Fruit fly (Drosophila melanogaster): ENCODE measurements around the gene CG6686.
A peak's percentile ranks its signal among the peaks of the same experiment; 100 is the strongest.

The CG6686 gene

DNA sequence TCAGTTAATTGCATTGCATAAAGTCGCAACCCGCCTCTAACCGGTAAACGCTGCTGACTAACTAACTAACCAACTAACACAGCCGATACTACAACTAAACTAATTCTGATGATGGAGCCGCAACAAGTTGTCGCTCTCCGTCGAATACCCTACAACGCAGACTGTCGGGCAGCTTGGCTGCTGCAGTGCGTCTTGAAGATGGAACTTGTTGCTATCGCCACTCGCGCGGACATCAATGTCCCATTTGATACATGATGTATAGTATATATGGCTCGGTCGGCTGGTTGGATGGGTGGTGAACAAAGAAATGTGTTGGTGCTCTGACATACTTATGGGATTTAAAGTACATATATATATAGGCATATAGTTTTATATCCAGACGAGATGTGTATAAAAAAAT lies 37.7 kb upstream of the CG6686 start (continued):
- peak; percentile 70 for TF ChIP-seq Ets65A (GFP tag)
- TF ChIP-seq Rfx (GFP tag; IDR thresholded peaks at IDR 0.05), result peak; percentile 52; the same call in 1 of the 2 replicates
- TF ChIP-seq CG31224 (GFP tag; IDR thresholded peaks at IDR 0.05), result 0 out of 2 replicates have a peak, but pooled peaks have one; percentile 10
- peak in 1 of 2 experiments; percentile 26 for TF ChIP-seq bsh (GFP tag; optimal IDR thresholded peaks at IDR 0.05)
- peak; percentile 51 for TF ChIP-seq lab (GFP tag; optimal IDR thresholded peaks at IDR 0.05)
- TF ChIP-seq gt (GFP tag; IDR thresholded peaks at IDR 0.05), result no peak
- no peak for TF ChIP-seq klu (GFP tag; IDR thresholded peaks at IDR 0.05)
- TF ChIP-seq HHEX (GFP tag; optimal IDR thresholded peaks at IDR 0.05), result peak; percentile 21
- no peak for TF ChIP-seq pan (optimal IDR thresholded peaks at IDR 0.05)
- TF ChIP-seq pan (GFP tag; optimal IDR thresholded peaks at IDR 0.05 in 1 of 2, IDR thresholded peaks at IDR 0.05 in 1 of 2), result peak in 1 of 2 experiments; percentile 49
- TF ChIP-seq E2f2 (GFP tag; IDR thresholded peaks at IDR 0.05), result peak; percentile 11; the same call in 1 of the 2 replicates
- TF ChIP-seq Med (GFP tag), result peak; percentile 90
- no peak for TF ChIP-seq nerfin-1 (tag; optimal IDR thresholded peaks at IDR 0.05)
- TF ChIP-seq CG8290 (GFP tag; optimal IDR thresholded peaks at IDR 0.05), result no peak
- peak in 1 of 2 experiments; percentile 74 for TF ChIP-seq CG8290 (tag; optimal IDR thresholded peaks at IDR 0.05)
- no peak for TF ChIP-seq gsb-n (tag; optimal IDR thresholded peaks at IDR 0.05)
- TF ChIP-seq CG2678 (tag; optimal IDR thresholded peaks at IDR 0.05), result peak; percentile 19
- TF ChIP-seq grau (tag; optimal IDR thresholded peaks at IDR 0.05), result peak; percentile 22
- peak; percentile 22 for TF ChIP-seq CG7987 (GFP tag; optimal IDR thresholded peaks at IDR 0.05)
- peak; percentile 8 for TF ChIP-seq NfI (GFP tag; optimal IDR thresholded peaks at IDR 0.05)
- peak; percentile 45; the same call in 1 of the 3 replicates for TF ChIP-seq row (GFP tag; IDR thresholded peaks at IDR 0.05)
- peak; percentile 7 for TF ChIP-seq CG17359 (tag; optimal IDR thresholded peaks at IDR 0.05)
- no peak for TF ChIP-seq tin (GFP tag; optimal IDR thresholded peaks at IDR 0.05)
- no peak for TF ChIP-seq HLH3B (GFP tag; IDR thresholded peaks at IDR 0.05)
- TF ChIP-seq CG7839 (tag; optimal IDR thresholded peaks at IDR 0.05), result peak; percentile 20
- TF ChIP-seq CG12155 (GFP tag; optimal IDR thresholded peaks at IDR 0.05), result no peak
- peak; percentile 24 for TF ChIP-seq CG13296 (GFP tag; optimal IDR thresholded peaks at IDR 0.05)
- TF ChIP-seq unpg (GFP tag; optimal IDR thresholded peaks at IDR 0.05), result peak; percentile 8
- peak; percentile 7 for TF ChIP-seq CG2120 (GFP tag; optimal IDR thresholded peaks at IDR 0.05)
- peak; percentile 4 for TF ChIP-seq sd (tag; optimal IDR thresholded peaks at IDR 0.05)
- TF ChIP-seq org-1 (GFP tag; optimal IDR thresholded peaks at IDR 0.05), result peak; percentile 14
- TF ChIP-seq gsb (GFP tag; IDR thresholded peaks at IDR 0.05), result 0 out of 2 replicates have a peak, but pooled peaks have one; percentile 39
- no peak for TF ChIP-seq CG18599 (GFP tag; optimal IDR thresholded peaks at IDR 0.05)
- TF ChIP-seq run (tag; optimal IDR thresholded peaks at IDR 0.05), result no peak
- TF ChIP-seq Bgb (GFP tag; IDR thresholded peaks at IDR 0.05; ENCODE audit: partially characterized antibody), result 0 out of 2 replicates have a peak, but pooled peaks have one; percentile 16
- peak; percentile 32 for TF ChIP-seq CG15269 (tag; optimal IDR thresholded peaks at IDR 0.05)
- no peak for TF ChIP-seq CoRest (tag; optimal IDR thresholded peaks at IDR 0.05)
- TF ChIP-seq CG13424 (tag; optimal IDR thresholded peaks at IDR 0.05), result peak; percentile 15
- TF ChIP-seq CG12769 (tag; optimal IDR thresholded peaks at IDR 0.05), result peak; percentile 83
- TF ChIP-seq CG10274 (GFP tag; optimal IDR thresholded peaks at IDR 0.05), result peak; percentile 98
- TF ChIP-seq CG15514 (GFP tag; optimal IDR thresholded peaks at IDR 0.05), result peak; percentile 15
- no peak for TF ChIP-seq Nf-YB (GFP tag; optimal IDR thresholded peaks at IDR 0.05)
- TF ChIP-seq CG9215 (GFP tag; IDR thresholded peaks at IDR 0.05), result no peak
- TF ChIP-seq Nf-YC (tag; optimal IDR thresholded peaks at IDR 0.05), result peak; percentile 5
- TF ChIP-seq CG2199 (GFP tag; IDR thresholded peaks at IDR 0.05), result 0 out of 3 replicates have a peak, but pooled peaks have one; percentile 55
- TF ChIP-seq jigr1 (GFP tag; IDR thresholded peaks at IDR 0.05), result no peak
- peak; percentile 8 for TF ChIP-seq ATbp (GFP tag; optimal IDR thresholded peaks at IDR 0.05)
- TF ChIP-seq Hmr (GFP tag; optimal IDR thresholded peaks at IDR 0.05), result peak; percentile 13
- TF ChIP-seq gfzf (GFP tag; optimal IDR thresholded peaks at IDR 0.05), result no peak
- TF ChIP-seq chinmo (GFP tag; IDR thresholded peaks at IDR 0.05; ENCODE audit: partially characterized antibody), result peak; percentile 82; the same call in 2 of the 4 replicates

Measured in whole organism, embryonic.